Fruit fly (Drosophila melanogaster) whole organism, prepupa: Measurements from ENCODE around the gene CG12057.

ENCODE experiments used
- Blimp-1 ChIP-seq: fragments of 200-800 bp; sonication (Bioruptor generic); optimal IDR thresholded peaks from 3 replicates; lab custom pipeline; 2017; ENCODE audit warnings: missing biosample characterization, missing genetic modification characterization, mild to moderate bottlenecking, moderate library complexity, missing genetic modification reagents
- CG10631 ChIP-seq: fragments of 200-800 bp; sonication (Bioruptor generic); optimal IDR thresholded peaks from 2 replicates; lab custom pipeline; 2016; ENCODE audit warnings: missing biosample characterization, missing genetic modification characterization
- CG10669 ChIP-seq: fragments of 200-800 bp; sonication (Bioruptor generic); optimal IDR thresholded peaks from 3 replicates; lab custom pipeline; 2018; ENCODE audit warnings: missing biosample characterization, mild to moderate bottlenecking, missing genetic modification characterization, moderate library complexity
- CG11762 ChIP-seq: fragments of 200-800 bp; sonication (Bioruptor generic); optimal IDR thresholded peaks from 3 replicates; lab custom pipeline; 2016; ENCODE audit warnings: missing biosample characterization, missing genetic modification characterization; ENCODE audit not compliant: insufficient read depth
- CG11902 ChIP-seq: fragments of 200-800 bp; sonication (Bioruptor generic); optimal IDR thresholded peaks from 3 replicates; lab custom pipeline; 2016; ENCODE audit warnings: missing biosample characterization, missing genetic modification characterization
- CG15336 ChIP-seq: fragments of 200-800 bp; sonication (Bioruptor generic); IDR thresholded peaks from 2 replicates; pipeline ENCODE4 v1.3.6; 2022; ENCODE audit warnings: missing biosample characterization, missing genetic modification characterization
- CG1621 ChIP-seq: fragments of 200-800 bp; sonication (Bioruptor generic); optimal IDR thresholded peaks from 3 replicates; lab custom pipeline; 2018; ENCODE audit warnings: missing biosample characterization, mild to moderate bottlenecking, missing genetic modification characterization
- CG16779 ChIP-seq: fragments of 200-800 bp; sonication (Bioruptor generic); optimal IDR thresholded peaks from 3 replicates; lab custom pipeline; 2017; ENCODE audit warnings: missing biosample characterization, mild to moderate bottlenecking, missing genetic modification characterization
- CG3032 ChIP-seq: fragments of 200-800 bp; optimal IDR thresholded peaks from 2 replicates; lab custom pipeline; 2019; ENCODE audit warnings: missing biosample characterization, mild to moderate bottlenecking, missing genetic modification characterization, moderate library complexity
- CG32006 ChIP-seq: fragments of 200-800 bp; sonication (Bioruptor generic); optimal IDR thresholded peaks from 3 replicates; lab custom pipeline; 2017; ENCODE audit warnings: missing biosample characterization, mild to moderate bottlenecking, missing genetic modification characterization
- CG34406 ChIP-seq: fragments of 200-800 bp; sonication (Bioruptor generic); optimal IDR thresholded peaks from 3 replicates; lab custom pipeline; 2016; ENCODE audit warnings: missing biosample characterization, missing genetic modification characterization
- CG3919 ChIP-seq: fragments of 200-800 bp; sonication (Bioruptor generic); optimal IDR thresholded peaks from 3 replicates; lab custom pipeline; 2016; ENCODE audit warnings: missing biosample characterization, missing genetic modification characterization
- CG4318 ChIP-seq: fragments of 200-800 bp; sonication (Bioruptor generic); optimal IDR thresholded peaks from 3 replicates; lab custom pipeline; 2017; ENCODE audit warnings: missing biosample characterization, mild to moderate bottlenecking, missing genetic modification characterization
- CG6163 ChIP-seq: fragments of 200-800 bp; sonication (Bioruptor generic); IDR thresholded peaks from 3 replicates; pipeline ENCODE4 v1.3.6; 2022; ENCODE audit warnings: missing biosample characterization, missing genetic modification characterization
- CG6792 ChIP-seq: fragments of 200-800 bp; sonication (Bioruptor generic); optimal IDR thresholded peaks from 3 replicates; lab custom pipeline; 2016; ENCODE audit warnings: missing biosample characterization, missing genetic modification characterization
- CG6808 ChIP-seq: fragments of 200-800 bp; sonication (Bioruptor generic); optimal IDR thresholded peaks from 3 replicates; lab custom pipeline; 2017; ENCODE audit warnings: missing biosample characterization, missing genetic modification characterization, mild to moderate bottlenecking, moderate library complexity, missing genetic modification reagents
- CG6854 ChIP-seq: fragments of 200-800 bp; sonication (Bioruptor generic); optimal IDR thresholded peaks from 2 replicates; lab custom pipeline; 2017; ENCODE audit warnings: missing biosample characterization, mild to moderate bottlenecking, missing genetic modification characterization
- CG7368 ChIP-seq: fragments of 200-800 bp; sonication (Bioruptor generic); optimal IDR thresholded peaks from 3 replicates; lab custom pipeline; 2016; ENCODE audit warnings: missing biosample characterization, missing genetic modification characterization
- CG8119 ChIP-seq: fragments of 200-800 bp; sonication (Bioruptor generic); IDR thresholded peaks from 3 replicates; pipeline ENCODE4 v1.3.6; 2022; ENCODE audit warnings: missing biosample characterization, missing genetic modification characterization
- CG8319 ChIP-seq: fragments of 200-800 bp; sonication (Bioruptor generic); optimal IDR thresholded peaks from 3 replicates; lab custom pipeline; 2016; ENCODE audit warnings: missing biosample characterization, missing genetic modification characterization
- CG8632 ChIP-seq: fragments of 200-800 bp; sonication (Bioruptor generic); optimal IDR thresholded peaks from 3 replicates; lab custom pipeline; 2016; ENCODE audit warnings: missing biosample characterization, missing genetic modification characterization
- CG9139 ChIP-seq: fragments of 200-800 bp; sonication (Bioruptor generic); optimal IDR thresholded peaks from 3 replicates; lab custom pipeline; 2017; ENCODE audit warnings: missing biosample characterization, mild to moderate bottlenecking, missing genetic modification characterization
- Eip75B ChIP-seq: fragments of 200-800 bp; sonication (Bioruptor generic); optimal IDR thresholded peaks from 3 replicates; lab custom pipeline; 2016; ENCODE audit warnings: missing biosample characterization, missing genetic modification characterization
- Eip78C ChIP-seq: fragments of 200-800 bp; sonication (Bioruptor generic); peaks from one replicate; lab custom pipeline; 2016; ENCODE audit warnings: missing biosample characterization, missing genetic modification characterization
- Hr4 ChIP-seq: fragments of 200-800 bp; sonication (Bioruptor generic); optimal IDR thresholded peaks from 3 replicates; lab custom pipeline; 2016; ENCODE audit warnings: missing biosample characterization, missing genetic modification characterization
- Lpt ChIP-seq: fragments of 200-800 bp; sonication (Bioruptor generic); optimal IDR thresholded peaks from 3 replicates; lab custom pipeline; 2016; ENCODE audit warnings: missing biosample characterization, missing genetic modification characterization
- Met ChIP-seq: fragments of 200-800 bp; sonication (Bioruptor generic); optimal IDR thresholded peaks from 3 replicates; lab custom pipeline; 2016; ENCODE audit warnings: missing biosample characterization, missing genetic modification characterization
- Smox ChIP-seq: fragments of 200-800 bp; sonication (Bioruptor generic); optimal IDR thresholded peaks from 3 replicates; lab custom pipeline; 2016; ENCODE audit warnings: missing biosample characterization, missing genetic modification characterization
- Sox14 ChIP-seq: fragments of 200-800 bp; sonication (Bioruptor generic); optimal IDR thresholded peaks from 3 replicates; lab custom pipeline; 2016; ENCODE audit warnings: missing biosample characterization, missing genetic modification characterization
- Sox15 ChIP-seq: fragments of 200-800 bp; sonication (Bioruptor generic); optimal IDR thresholded peaks from 3 replicates; lab custom pipeline; 2016; ENCODE audit warnings: missing biosample characterization, missing genetic modification characterization
- achi ChIP-seq: fragments of 200-800 bp; sonication (Bioruptor generic); optimal IDR thresholded peaks from 3 replicates; lab custom pipeline; 2016; ENCODE audit warnings: missing biosample characterization, missing genetic modification characterization
- acj6 ChIP-seq: fragments of 200-800 bp; sonication (Bioruptor generic); optimal IDR thresholded peaks from 3 replicates; lab custom pipeline; 2016; ENCODE audit warnings: missing biosample characterization, missing genetic modification characterization
- cyc ChIP-seq: fragments of 200-800 bp; sonication (Bioruptor generic); optimal IDR thresholded peaks from 3 replicates; lab custom pipeline; 2016; ENCODE audit warnings: missing biosample characterization, missing genetic modification characterization
- dac ChIP-seq: fragments of 200-800 bp; sonication (Bioruptor generic); optimal IDR thresholded peaks from 2 replicates; lab custom pipeline; 2017; ENCODE audit warnings: missing biosample characterization, mild to moderate bottlenecking, missing genetic modification characterization
- dsx ChIP-seq: fragments of 200-800 bp; optimal IDR thresholded peaks from 3 replicates; lab custom pipeline; 2019; ENCODE audit warnings: missing biosample characterization, mild to moderate bottlenecking, missing genetic modification characterization, moderate library complexity; ENCODE audit not compliant: poor library complexity, severe bottlenecking
- eg ChIP-seq: fragments of 200-800 bp; sonication (Bioruptor generic); IDR thresholded peaks from 3 replicates; pipeline ENCODE4 v1.3.6; 2022; ENCODE audit warnings: missing biosample characterization, missing genetic modification characterization
- esn ChIP-seq: fragments of 200-800 bp; sonication (Bioruptor generic); optimal IDR thresholded peaks from 2 replicates; lab custom pipeline; 2016; ENCODE audit warnings: missing biosample characterization, mild to moderate bottlenecking, missing genetic modification characterization, moderate library complexity
- fd59A ChIP-seq: fragments of 200-800 bp; sonication (Bioruptor generic); optimal IDR thresholded peaks from 2 replicates; lab custom pipeline; 2017; ENCODE audit warnings: missing biosample characterization, mild to moderate bottlenecking, missing genetic modification characterization, missing genetic modification reagents
- fkh ChIP-seq: fragments of 200-800 bp; sonication (Bioruptor generic); optimal IDR thresholded peaks from 3 replicates; lab custom pipeline; 2017; ENCODE audit warnings: missing biosample characterization, mild to moderate bottlenecking, missing genetic modification characterization, moderate library complexity
- lz ChIP-seq: fragments of 200-800 bp; sonication (Bioruptor generic); optimal IDR thresholded peaks from 3 replicates; lab custom pipeline; 2016; ENCODE audit warnings: missing biosample characterization, missing genetic modification characterization
- net ChIP-seq: fragments of 200-800 bp; sonication (Bioruptor generic); optimal IDR thresholded peaks from 3 replicates; lab custom pipeline; 2016; ENCODE audit warnings: missing biosample characterization, missing genetic modification characterization
- pdm3 ChIP-seq: fragments of 200-800 bp; sonication (Bioruptor generic); optimal IDR thresholded peaks from 3 replicates; lab custom pipeline; 2016; ENCODE audit warnings: missing biosample characterization, missing genetic modification characterization
- salr ChIP-seq, 2 experiments: fragments of 200-800 bp; sonication (Bioruptor generic); optimal IDR thresholded peaks; 3 replicates each; lab custom pipeline; 2016 to 2018; ENCODE audit warnings: missing biosample characterization in 2 of 2, missing genetic modification characterization in 2 of 2, mild to moderate bottlenecking in 1 of 2
- spab ChIP-seq: fragments of 200-800 bp; sonication (Bioruptor generic); optimal IDR thresholded peaks from 2 replicates; lab custom pipeline; 2017; ENCODE audit warnings: missing biosample characterization, mild to moderate bottlenecking, missing genetic modification characterization, missing genetic modification reagents
- ss ChIP-seq, 2 experiments: fragments of 200-800 bp; sonication (Bioruptor generic); optimal IDR thresholded peaks; 2 replicates in 1 of 2; 3 replicates in 1 of 2; lab custom pipeline; 2017 to 2018; ENCODE audit warnings: mild to moderate bottlenecking in 2 of 2, missing biosample characterization in 2 of 2, missing genetic modification characterization in 2 of 2, moderate library complexity in 1 of 2
- topi ChIP-seq: fragments of 200-800 bp; sonication (Bioruptor generic); optimal IDR thresholded peaks from 3 replicates; lab custom pipeline; 2016; ENCODE audit warnings: missing biosample characterization, missing genetic modification characterization
- vri ChIP-seq: fragments of 200-800 bp; sonication (Bioruptor generic); optimal IDR thresholded peaks from 3 replicates; lab custom pipeline; 2016; ENCODE audit warnings: missing biosample characterization, mild to moderate bottlenecking, missing genetic modification characterization

The CG12057 gene

dm6 chrX:9152127-9152598 is 39.3 kb upstream of the CG12057 start:
- TF ChIP-seq CG9139 (no peak), dsx (GFP tag; lab: Kevin White, UChicago) (peak; percentile 4), pdm3 (GFP tag; lab: Kevin White, UChicago) (no peak), CG11762 (GFP tag; lab: Kevin White, UChicago) (peak; percentile 9), CG34406 (no peak), Sox15 (GFP tag; lab: Kevin White, UChicago) (no peak), CG11902 (GFP tag; lab: Kevin White, UChicago) (no peak), CG6808 (GFP tag; lab: Kevin White, UChicago) (no peak), acj6 (GFP tag; lab: Kevin White, UChicago) (peak; percentile 5), Blimp-1 (GFP tag; lab: Kevin White, UChicago) (no peak), CG10669 (GFP tag; lab: Kevin White, UChicago) (no peak), CG10631 (no peak), Lpt (peak; percentile 85), Sox14 (peak; percentile 61), CG7368 (GFP tag; lab: Kevin White, UChicago) (no peak), CG3919 (GFP tag; lab: Kevin White, UChicago) (peak; percentile 33), spab (no peak), CG16779 (tag; lab: Kevin White, UChicago) (peak; percentile 53), topi (GFP tag; lab: Kevin White, UChicago) (peak; percentile 24), achi (GFP tag; lab: Kevin White, UChicago) (peak; percentile 28), CG8119 (GFP tag; lab: Robert Waterston, UW) (peak; percentile 63), lz (GFP tag; lab: Kevin White, UChicago) (peak; percentile 30), CG6163 (peak; percentile 64; the same call in 1 of the 3 replicates), vri (GFP tag; lab: Kevin White, UChicago) (peak; percentile 83), fd59A (GFP tag; lab: Kevin White, UChicago) (no peak), CG4318 (GFP tag; lab: Kevin White, UChicago) (no peak), CG8632 (GFP tag; lab: Kevin White, UChicago) (no peak), Eip78C (GFP tag; lab: Kevin White, UChicago) (peak; percentile 80), Smox (peak; percentile 28), esn (GFP tag; lab: Kevin White, UChicago) (peak; percentile 49), salr (GFP tag; optimal IDR thresholded peaks at IDR 0.05; lab: Kevin White, UChicago) (no peak), net (GFP tag; lab: Kevin White, UChicago) (peak; percentile 29), fkh (GFP tag; lab: Kevin White, UChicago) (peak; percentile 92), CG6792 (GFP tag; lab: Kevin White, UChicago) (peak; percentile 2), Hr4 (no peak), ss (GFP tag; optimal IDR thresholded peaks at IDR 0.05; lab: Kevin White, UChicago) (peak; percentile 59 to 73), Eip75B (GFP tag; lab: Kevin White, UChicago) (peak; percentile 21), CG15336 (peak; percentile 65), CG32006 (GFP tag; lab: Kevin White, UChicago) (peak; percentile 42), Met (no peak), eg (peak; percentile 72; the same call in 2 of the 3 replicates), CG1621 (tag; lab: Kevin White, UChicago) (peak; percentile 47), CG3032 (tag; lab: Kevin White, UChicago) (no peak), dac (peak; percentile 44), CG6854 (peak; percentile 22), CG8319 (GFP tag; lab: Kevin White, UChicago) (no peak), cyc (peak; percentile 37)
